Fruit fly (Drosophila melanogaster): ENCODE measurements around the gene gzl.

gzl gene

DNA sequence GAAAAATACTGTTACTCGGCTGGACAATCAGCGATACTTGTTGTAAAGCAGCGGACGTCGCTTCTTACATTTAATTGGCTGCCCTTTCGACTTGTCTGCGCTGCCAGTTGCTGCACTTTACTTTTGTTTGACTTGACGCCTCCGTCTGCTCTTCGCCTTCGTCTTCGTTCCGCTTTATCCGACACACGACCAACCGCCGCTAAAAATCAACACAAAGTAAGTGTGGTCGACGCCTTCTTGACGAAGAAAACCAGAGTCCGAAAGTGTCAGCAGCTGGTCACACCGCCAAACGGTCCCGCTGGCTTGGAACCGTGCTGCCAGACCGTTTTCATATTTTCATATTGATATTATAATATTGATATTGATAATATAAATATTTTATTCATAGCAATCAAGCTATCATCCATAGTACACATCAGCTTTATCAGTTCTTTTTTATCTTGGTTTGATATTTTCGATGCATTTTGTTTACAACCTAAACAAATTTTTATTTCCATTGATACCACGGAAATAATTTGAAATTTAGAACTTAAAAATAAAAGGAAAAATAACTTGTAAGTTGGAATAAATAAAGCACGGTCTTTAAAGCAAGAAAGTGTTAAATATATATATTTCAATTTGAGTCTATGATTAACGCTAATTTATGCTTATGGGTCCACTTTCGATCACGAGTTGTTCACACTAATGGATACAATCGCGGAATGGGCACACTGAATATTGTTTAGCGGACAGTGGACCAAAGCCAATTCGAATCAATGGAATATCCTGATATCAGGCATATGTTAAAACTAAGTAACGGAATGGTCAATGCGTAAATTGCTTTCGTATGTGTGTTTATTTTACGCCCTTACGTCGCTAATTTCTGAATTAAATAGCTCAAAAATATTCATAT is 23.2 kb downstream of the gzl start, which contains the start of gene Dmtn (continued):
- TF ChIP-seq ash1 (GFP tag; optimal IDR thresholded peaks at IDR 0.05): no peak
- no peak for TF ChIP-seq Kr (GFP tag; optimal IDR thresholded peaks at IDR 0.05)
- no peak for TF ChIP-seq CG2129 (GFP tag; IDR thresholded peaks at IDR 0.05; ENCODE audit: partially characterized antibody)
- no peak for TF ChIP-seq gcm (GFP tag; optimal IDR thresholded peaks at IDR 0.05)
- no peak for TF ChIP-seq CG2889 (GFP tag; IDR thresholded peaks at IDR 0.05)
- TF ChIP-seq CG11093 (GFP tag; IDR thresholded peaks at IDR 0.05): no peak
- TF ChIP-seq cad (GFP tag; optimal IDR thresholded peaks at IDR 0.05): no peak
- TF ChIP-seq hbn (GFP tag; IDR thresholded peaks at IDR 0.05; ENCODE audit: partially characterized antibody): no peak
- TF ChIP-seq eyg (GFP tag; optimal IDR thresholded peaks at IDR 0.05): no peak
- TF ChIP-seq CG7928 (GFP tag; optimal IDR thresholded peaks at IDR 0.05): no peak
- TF ChIP-seq ewg (GFP tag; optimal IDR thresholded peaks at IDR 0.05): no peak
- TF ChIP-seq chm (GFP tag; IDR thresholded peaks at IDR 0.05): no peak
- peak; percentile 4 for TF ChIP-seq repo (GFP tag; optimal IDR thresholded peaks at IDR 0.05)
- TF ChIP-seq CG4424 (GFP tag; optimal IDR thresholded peaks at IDR 0.05): peak; percentile 38
- TF ChIP-seq Doc2 (GFP tag; IDR thresholded peaks at IDR 0.05): no peak
- TF ChIP-seq sna (GFP tag; IDR thresholded peaks at IDR 0.05; ENCODE audit: partially characterized antibody): no peak
- TF ChIP-seq dpn (GFP tag; optimal IDR thresholded peaks at IDR 0.05): peak in 1 of 2 experiments; percentile 20
- TF ChIP-seq CG3281 (GFP tag; optimal IDR thresholded peaks at IDR 0.05): no peak
- no peak for TF ChIP-seq CG16815 (GFP tag; optimal IDR thresholded peaks at IDR 0.05)
- no peak for TF ChIP-seq CG6854 (GFP tag; optimal IDR thresholded peaks at IDR 0.05)
- TF ChIP-seq HLH4C (GFP tag; IDR thresholded peaks at IDR 0.05; ENCODE audit: partially characterized antibody): no peak
- TF ChIP-seq CG17361 (GFP tag; IDR thresholded peaks at IDR 0.05): no peak
- TF ChIP-seq CG31365 (tag; optimal IDR thresholded peaks at IDR 0.05): no peak
- TF ChIP-seq yki (optimal IDR thresholded peaks at IDR 0.05): no peak
- TF ChIP-seq CG31224 (GFP tag; IDR thresholded peaks at IDR 0.05): no peak
- TF ChIP-seq Xrp1 (GFP tag; IDR thresholded peaks at IDR 0.05): no peak
- no peak for TF ChIP-seq wor (GFP tag; IDR thresholded peaks at IDR 0.05)
- TF ChIP-seq CG7987 (GFP tag; optimal IDR thresholded peaks at IDR 0.05): peak; percentile 72
- peak; percentile 44 for TF ChIP-seq CG13775 (GFP tag; optimal IDR thresholded peaks at IDR 0.05)
- TF ChIP-seq CG2678 (tag; optimal IDR thresholded peaks at IDR 0.05): peak; percentile 22
- TF ChIP-seq vvl (GFP tag; IDR thresholded peaks at IDR 0.05): no peak
- TF ChIP-seq CG17802 (tag; optimal IDR thresholded peaks at IDR 0.05): no peak
- no peak for TF ChIP-seq CG11247 (GFP tag; IDR thresholded peaks at IDR 0.05)
- peak in 1 of 2 experiments; percentile 12 for TF ChIP-seq Pdp1 (GFP tag; optimal IDR thresholded peaks at IDR 0.05)
- TF ChIP-seq Six4 (GFP tag; optimal IDR thresholded peaks at IDR 0.05): no peak
- no peak for TF ChIP-seq chif (GFP tag; optimal IDR thresholded peaks at IDR 0.05)
- peak; percentile 48 for TF ChIP-seq gem (tag; optimal IDR thresholded peaks at IDR 0.05)
- TF ChIP-seq al (GFP tag; IDR thresholded peaks at IDR 0.05): no peak
- no peak for TF ChIP-seq pita (GFP tag; optimal IDR thresholded peaks at IDR 0.05)
- TF ChIP-seq Hey (tag; optimal IDR thresholded peaks at IDR 0.05): no peak
- peak in 1 of 2 experiments; percentile 82 for TF ChIP-seq tll (GFP tag; optimal IDR thresholded peaks at IDR 0.05)
- TF ChIP-seq CoRest (tag; optimal IDR thresholded peaks at IDR 0.05): peak; percentile 56
- TF ChIP-seq zf30C (GFP tag; optimal IDR thresholded peaks at IDR 0.05): no peak
- TF ChIP-seq odd (GFP tag; optimal IDR thresholded peaks at IDR 0.05): peak; percentile 23
- TF ChIP-seq Deaf1 (tag; optimal IDR thresholded peaks at IDR 0.05): peak; percentile 68
- no peak for TF ChIP-seq CG14441 (GFP tag; IDR thresholded peaks at IDR 0.05)
- no peak for TF ChIP-seq CG12104 (GFP tag; optimal IDR thresholded peaks at IDR 0.05)
- no peak for TF ChIP-seq Side (GFP tag; optimal IDR thresholded peaks at IDR 0.05)
- no peak for TF ChIP-seq Oaz (GFP tag; IDR thresholded peaks at IDR 0.05)
